Worm (Caenorhabditis elegans) whole organism, L2 larva: Measurements from ENCODE around the gene F54C4.4.
"Not testable (repeated sequence)": the region's sequence is repeated elsewhere in the genome, so short reads cannot be mapped to it uniquely, and the experiment has no call there.

Experiments used
- C34F6.9 ChIP-seq: fragments of 150-350 bp; optimal IDR thresholded peaks from 2 replicates; lab custom pipeline; 2014; ENCODE audit warnings: missing biosample characterization, missing genetic modification characterization
- F13H6.1 ChIP-seq: sonication (generic microtip); optimal IDR thresholded peaks from 2 replicates; lab custom pipeline; 2016; ENCODE audit warnings: missing genetic modification characterization, missing compliant biosample characterization
- R02D3.7 ChIP-seq: fragments of 150-350 bp; optimal IDR thresholded peaks from 2 replicates; lab custom pipeline; 2014; ENCODE audit warnings: missing biosample characterization, missing genetic modification characterization
- Y55F3AM.14 ChIP-seq: fragments of 200-800 bp; sonication (Bioruptor generic); optimal IDR thresholded peaks from 2 replicates; lab custom pipeline; 2018; ENCODE audit warnings: mild to moderate bottlenecking, missing genetic modification characterization, missing compliant biosample characterization
- ZK546.5 ChIP-seq: sonication (generic microtip); optimal IDR thresholded peaks from 2 replicates; lab custom pipeline; 2017; ENCODE audit warnings: missing biosample characterization, missing genetic modification characterization
- alr-1 ChIP-seq: fragments of 150-350 bp; optimal IDR thresholded peaks from 2 replicates; lab custom pipeline; 2014; ENCODE audit warnings: missing biosample characterization, missing genetic modification characterization
- aly-2 ChIP-seq: fragments of 150-350 bp; optimal IDR thresholded peaks from 2 replicates; lab custom pipeline; 2014; ENCODE audit warnings: missing biosample characterization, missing genetic modification characterization
- blmp-1 ChIP-seq: sonication (generic microtip); optimal IDR thresholded peaks from 2 replicates; lab custom pipeline; 2017; ENCODE audit warnings: missing genetic modification characterization, mild to moderate bottlenecking, missing compliant biosample characterization, antibody characterized with exemption, moderate library complexity; ENCODE audit not compliant: insufficient read depth
- ceh-82 ChIP-seq: fragments of 150-350 bp; optimal IDR thresholded peaks from 2 replicates; lab custom pipeline; 2014; ENCODE audit warnings: missing biosample characterization, missing genetic modification characterization
- crh-2 ChIP-seq: sonication (generic microtip); optimal IDR thresholded peaks from 2 replicates; lab custom pipeline; 2017; ENCODE audit warnings: missing biosample characterization, missing genetic modification characterization
- dmd-4 ChIP-seq: sonication (generic microtip); optimal IDR thresholded peaks from 2 replicates; lab custom pipeline; 2017; ENCODE audit warnings: missing biosample characterization, missing genetic modification characterization
- elt-1 ChIP-seq: fragments of 150-350 bp; optimal IDR thresholded peaks from 2 replicates; lab custom pipeline; 2014; ENCODE audit warnings: missing biosample characterization, missing genetic modification characterization
- elt-3 ChIP-seq: sonication (generic microtip); optimal IDR thresholded peaks from 2 replicates; lab custom pipeline; 2017; ENCODE audit warnings: missing biosample characterization, missing genetic modification characterization
- fos-1 ChIP-seq: fragments of 150-350 bp; optimal IDR thresholded peaks from 2 replicates; lab custom pipeline; 2014; ENCODE audit warnings: missing biosample characterization, missing genetic modification characterization
- gmeb-1 ChIP-seq: fragments of 150-350 bp; optimal IDR thresholded peaks from 2 replicates; lab custom pipeline; 2014; ENCODE audit warnings: missing biosample characterization, missing genetic modification characterization
- lin-11 ChIP-seq: fragments of 150-350 bp; sonication (generic microtip); optimal IDR thresholded peaks from 2 replicates; lab custom pipeline; 2014; ENCODE audit warnings: missing biosample characterization, missing genetic modification characterization, inconsistent platforms, mixed read lengths
- lin-13 ChIP-seq: fragments of 150-350 bp; optimal IDR thresholded peaks from 2 replicates; lab custom pipeline; 2014; ENCODE audit warnings: missing biosample characterization, missing genetic modification reagents, missing genetic modification characterization
- lin-39 ChIP-seq: fragments of 150-350 bp; optimal IDR thresholded peaks from 2 replicates; lab custom pipeline; 2014; ENCODE audit warnings: missing biosample characterization, missing genetic modification reagents, missing genetic modification characterization
- lsy-2 ChIP-seq, 2 experiments: fragments of 150-350 bp in 1 of 2; sonication (generic microtip) in 1 of 2; optimal IDR thresholded peaks; 2 replicates each; lab custom pipeline; 2014 to 2017; ENCODE audit warnings: missing biosample characterization in 2 of 2, missing genetic modification characterization in 2 of 2
- mbf-1 ChIP-seq: sonication (generic microtip); optimal IDR thresholded peaks from 2 replicates; lab custom pipeline; 2017; ENCODE audit warnings: missing biosample characterization, missing genetic modification characterization
- mdl-1 ChIP-seq, 2 experiments: fragments of 150-350 bp in 1 of 2; sonication (generic microtip) in 1 of 2; optimal IDR thresholded peaks; 2 replicates each; lab custom pipeline; 2017; ENCODE audit warnings: missing biosample characterization in 2 of 2, missing genetic modification characterization in 2 of 2
- nhr-10 ChIP-seq: sonication (generic microtip); optimal IDR thresholded peaks from 2 replicates; lab custom pipeline; 2017; ENCODE audit warnings: missing biosample characterization, missing genetic modification characterization
- nhr-12 ChIP-seq: fragments of 150-350 bp; optimal IDR thresholded peaks from 2 replicates; lab custom pipeline; 2014; ENCODE audit warnings: missing biosample characterization, missing genetic modification characterization
- nhr-129 ChIP-seq: fragments of 150-350 bp; optimal IDR thresholded peaks from 2 replicates; lab custom pipeline; 2014; ENCODE audit warnings: missing biosample characterization, missing genetic modification characterization
- nhr-21 ChIP-seq: fragments of 150-350 bp; optimal IDR thresholded peaks from 2 replicates; lab custom pipeline; 2014; ENCODE audit warnings: missing biosample characterization, missing genetic modification characterization
- nhr-237 ChIP-seq: fragments of 150-350 bp; optimal IDR thresholded peaks from 2 replicates; lab custom pipeline; 2014; ENCODE audit warnings: missing biosample characterization, missing genetic modification characterization
- nhr-25 ChIP-seq: fragments of 150-350 bp; sonication (generic microtip); optimal IDR thresholded peaks from 3 replicates; lab custom pipeline; 2014; ENCODE audit warnings: missing biosample characterization, missing genetic modification characterization
- nhr-6 ChIP-seq: fragments of 150-350 bp; optimal IDR thresholded peaks from 2 replicates; lab custom pipeline; 2014; ENCODE audit warnings: missing biosample characterization, missing genetic modification characterization
- nhr-77 ChIP-seq: fragments of 150-350 bp; optimal IDR thresholded peaks from 2 replicates; lab custom pipeline; 2014; ENCODE audit warnings: missing biosample characterization, missing genetic modification characterization
- peb-1 ChIP-seq: fragments of 150-350 bp; optimal IDR thresholded peaks from 2 replicates; lab custom pipeline; 2014; ENCODE audit warnings: missing biosample characterization, missing genetic modification characterization
- skn-1 ChIP-seq: sonication (generic microtip); optimal IDR thresholded peaks from 2 replicates; lab custom pipeline; 2017; ENCODE audit warnings: missing biosample characterization, missing genetic modification characterization
- sma-3 ChIP-seq: sonication (generic microtip); optimal IDR thresholded peaks from 2 replicates; lab custom pipeline; 2016; ENCODE audit warnings: missing genetic modification reagents, missing genetic modification characterization, missing compliant biosample characterization
- sma-9 ChIP-seq, 2 experiments: fragments of 150-350 bp in 1 of 2; sonication (generic microtip) in 1 of 2; optimal IDR thresholded peaks; 2 replicates each; lab custom pipeline; 2014 to 2016; ENCODE audit warnings: missing genetic modification characterization in 2 of 2, mild to moderate bottlenecking in 1 of 2, missing biosample characterization in 1 of 2, missing compliant biosample characterization in 1 of 2, missing genetic modification reagents in 1 of 2, moderate library complexity in 1 of 2
- snpc-4 ChIP-seq: fragments of 150-350 bp; optimal IDR thresholded peaks from 2 replicates; lab custom pipeline; 2014; ENCODE audit warnings: missing biosample characterization, missing genetic modification characterization
- unc-39 ChIP-seq: fragments of 150-350 bp; optimal IDR thresholded peaks from 2 replicates; lab custom pipeline; 2014; ENCODE audit warnings: missing biosample characterization, missing genetic modification characterization
- unc-55 ChIP-seq: fragments of 150-350 bp; sonication (generic microtip); optimal IDR thresholded peaks from 3 replicates; lab custom pipeline; 2014; ENCODE audit warnings: missing biosample characterization, missing genetic modification reagents, missing genetic modification characterization
- unc-62 ChIP-seq: fragments of 150-350 bp; optimal IDR thresholded peaks from 2 replicates; lab custom pipeline; 2014; ENCODE audit warnings: missing biosample characterization, missing genetic modification reagents, missing genetic modification characterization
- zag-1 ChIP-seq: fragments of 150-350 bp; optimal IDR thresholded peaks from 2 replicates; lab custom pipeline; 2014; ENCODE audit warnings: missing biosample characterization, missing genetic modification characterization
- ztf-1 ChIP-seq: fragments of 200-800 bp; sonication (Bioruptor generic); conservative IDR thresholded peaks from 2 replicates; pipeline ENCODE4 v1.3.6; 2022; ENCODE audit warnings: missing genetic modification characterization, missing compliant biosample characterization
- ztf-11 ChIP-seq: sonication (generic microtip); optimal IDR thresholded peaks from 2 replicates; lab custom pipeline; 2017; ENCODE audit warnings: missing biosample characterization, missing genetic modification characterization
- ztf-4 ChIP-seq: fragments of 150-350 bp; optimal IDR thresholded peaks from 2 replicates; lab custom pipeline; 2014; ENCODE audit warnings: missing biosample characterization, missing genetic modification characterization

Gene F54C4.4

DNA sequence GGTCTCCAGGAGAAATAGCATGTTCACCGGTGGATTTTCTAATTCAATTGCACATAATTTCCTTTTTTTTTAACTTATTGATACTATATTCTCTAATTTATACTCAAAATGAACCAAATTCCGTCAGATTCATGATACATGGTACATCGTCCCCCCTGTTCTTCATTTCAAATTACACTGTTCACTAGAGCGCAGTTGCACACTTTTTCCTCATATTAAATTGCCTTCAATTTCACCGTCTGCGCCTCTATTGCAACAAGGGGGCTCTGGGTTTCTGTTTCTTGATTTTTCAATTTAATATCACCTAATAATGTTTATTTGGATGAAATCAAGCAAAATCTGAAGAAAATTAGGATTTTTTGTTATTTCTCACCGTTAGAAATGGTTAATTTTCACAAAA, 44.4 kb upstream of the F54C4.4 start:
- TF ChIP-seq alr-1 (no peak), C34F6.9 (tag; lab: Kevin White, UChicago) (peak; percentile 83), snpc-4 (tag; lab: Kevin White, UChicago) (no peak), zag-1 (tag; lab: Kevin White, UChicago) (peak; percentile 19), unc-55 (peak; percentile 84), F13H6.1 (tag; lab: Kevin White, UChicago) (peak; percentile 22), ztf-11 (no peak), nhr-6 (tag; lab: Kevin White, UChicago) (peak; percentile 31), lsy-2 (tag; optimal IDR thresholded peaks at IDR 0.05; lab: Kevin White, UChicago) (peak in 1 of 2 experiments; percentile 75), fos-1 (peak; percentile 54), nhr-129 (tag; lab: Kevin White, UChicago) (peak; percentile 79), gmeb-1 (tag; lab: Kevin White, UChicago) (peak; percentile 46), crh-2 (tag; lab: Kevin White, UChicago) (peak; percentile 60), nhr-21 (tag; lab: Kevin White, UChicago) (peak; percentile 16)
- TF ChIP-seq, all 48 proteins: peak for 11

DNA sequence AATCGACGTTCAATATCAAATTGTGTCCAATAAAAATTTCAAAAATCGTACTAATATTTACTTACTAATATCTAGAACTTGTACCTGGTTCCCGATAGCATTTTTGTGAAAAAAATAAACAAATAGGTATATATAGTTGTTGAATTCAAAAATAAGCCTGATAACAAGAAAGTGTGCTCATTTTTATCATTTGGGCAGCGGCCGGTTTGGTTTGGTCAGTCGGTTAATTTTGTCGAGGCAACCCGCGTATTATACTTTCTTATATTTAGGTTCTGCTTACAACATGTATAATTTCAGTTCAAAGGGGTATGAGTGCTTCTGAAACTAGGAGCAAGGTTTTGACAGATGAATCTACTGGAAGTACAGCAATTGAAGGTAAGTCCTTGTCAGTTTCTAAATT, 43.5 kb upstream of the F54C4.4 start, which contains the start of the genes nhr-280 and C29F9.2:
TSS of gene nhr-280 (minus strand) at position 101 of the 400 bp plus-strand sequence.
TSS of gene C29F9.2 (plus strand) at position 298 of the 400 bp plus-strand sequence.
- TF ChIP-seq nhr-21 (tag; lab: Kevin White, UChicago) = no peak
- TF ChIP-seq nhr-12 (tag; lab: Kevin White, UChicago) = no peak
- TF ChIP-seq alr-1 = no peak
- no peak for TF ChIP-seq lin-39
- TF ChIP-seq ztf-4 = no peak
- no peak for TF ChIP-seq fos-1
- TF ChIP-seq dmd-4 (tag; lab: Kevin White, UChicago) = no peak
- no peak for TF ChIP-seq C34F6.9 (tag; lab: Kevin White, UChicago)
- no peak for TF ChIP-seq nhr-25 (tag; lab: Kevin White, UChicago)
- no peak for TF ChIP-seq elt-1 (tag; lab: Kevin White, UChicago)
- no peak for TF ChIP-seq unc-39
- TF ChIP-seq R02D3.7 (tag; lab: Kevin White, UChicago) = no peak
- TF ChIP-seq ZK546.5 (tag; lab: Kevin White, UChicago) = no peak
- TF ChIP-seq sma-3 (GFP tag; lab: Kevin White, UChicago) = no peak
- TF ChIP-seq mbf-1 (tag; lab: Kevin White, UChicago) = no peak
- no peak for TF ChIP-seq nhr-129 (tag; lab: Kevin White, UChicago)
- TF ChIP-seq mdl-1 (tag; optimal IDR thresholded peaks at IDR 0.05; lab: Kevin White, UChicago) = no peak
- no peak for TF ChIP-seq nhr-237 (tag; lab: Kevin White, UChicago)
- TF ChIP-seq aly-2 = no peak
- no peak for TF ChIP-seq crh-2 (tag; lab: Kevin White, UChicago)

DNA sequence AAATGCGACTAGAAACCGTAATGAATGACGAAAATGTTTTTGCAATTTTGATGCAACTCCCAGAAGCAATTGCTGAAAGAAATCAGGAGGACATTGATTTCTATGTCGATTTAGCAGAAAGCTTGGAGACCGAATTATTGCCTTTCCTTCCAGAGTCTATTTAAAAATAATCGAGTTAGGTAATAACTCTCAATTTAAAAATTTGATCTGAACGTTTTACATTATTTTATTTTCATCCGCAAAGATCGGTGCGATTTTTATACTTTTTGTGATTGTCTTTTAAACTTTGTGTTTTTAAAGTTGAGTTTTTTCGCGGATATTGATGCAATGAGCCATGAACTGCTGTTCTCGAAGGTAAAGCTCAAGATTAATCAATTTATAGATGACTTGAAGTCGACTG, 37.3 kb upstream of the F54C4.4 start, which contains the start of gene pals-23:
TSS of gene pals-23 (plus strand) at position 301 of the 400 bp plus-strand sequence.
- TF ChIP-seq skn-1 (no peak), sma-9 (GFP tag; optimal IDR thresholded peaks at IDR 0.05; lab: Kevin White, UChicago) (no peak), sma-9 (tag; optimal IDR thresholded peaks at IDR 0.05; lab: Kevin White, UChicago) (no peak)

DNA sequence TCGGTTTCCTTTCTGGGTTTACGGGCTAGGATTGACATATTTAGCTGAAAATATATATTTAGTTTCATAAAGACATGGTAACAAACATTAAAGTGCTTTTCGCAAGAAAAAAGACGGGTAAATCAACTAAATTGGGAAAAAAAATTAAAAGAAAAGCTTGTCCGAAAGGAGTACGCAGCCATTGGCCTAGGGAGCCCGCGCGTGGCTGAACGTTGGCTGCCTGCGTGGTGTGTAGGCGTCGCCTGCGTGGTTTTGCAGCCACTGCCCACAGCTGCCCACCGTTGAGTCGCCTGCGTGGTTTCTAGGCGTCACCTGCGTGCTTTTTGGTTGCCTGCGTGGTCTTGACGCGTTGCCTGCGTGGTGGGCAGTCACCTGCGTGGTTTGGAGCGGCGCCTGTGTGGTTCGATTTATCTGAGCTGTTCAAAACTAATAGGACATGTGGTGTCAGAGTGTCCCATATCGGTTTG, 34.8 kb upstream of the F54C4.4 start, which contains the start of gene C29F9.12:
TSS of gene C29F9.12 (minus strand) at position 51 of the 467 bp plus-strand sequence.
- TF ChIP-seq mdl-1 (tag; optimal IDR thresholded peaks at IDR 0.05; lab: Kevin White, UChicago); ceh-82 (tag; lab: Kevin White, UChicago); lsy-2 (tag; optimal IDR thresholded peaks at IDR 0.05; lab: Kevin White, UChicago): not testable (repeated sequence)

DNA sequence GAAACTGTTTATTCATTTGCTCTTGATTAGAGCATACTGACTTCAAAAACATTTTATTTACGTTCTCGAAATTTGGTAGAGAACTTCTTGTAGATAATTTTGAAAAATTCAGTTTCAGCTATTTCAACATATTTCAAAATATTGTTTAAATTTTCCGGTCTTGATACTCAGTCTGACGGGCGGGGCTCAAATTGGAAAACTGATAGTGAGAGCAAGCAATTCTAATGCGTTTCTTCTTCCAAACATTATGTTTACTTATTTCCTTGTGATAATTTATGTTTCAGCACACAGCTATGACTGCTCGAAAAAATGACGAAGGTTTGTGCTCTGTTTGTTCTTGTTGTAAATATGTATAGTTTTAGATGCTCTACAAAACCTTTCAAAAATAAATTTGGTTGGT, 33.0 kb upstream of the F54C4.4 start, which contains the start of gene pals-24:
TSS of gene pals-24 (plus strand) at position 237 of the 400 bp plus-strand sequence.
- TF ChIP-seq unc-39 = no peak
- peak; percentile 8 for TF ChIP-seq sma-9 (GFP tag; optimal IDR thresholded peaks at IDR 0.05; lab: Kevin White, UChicago)
- TF ChIP-seq sma-9 (tag; optimal IDR thresholded peaks at IDR 0.05; lab: Kevin White, UChicago) = no peak
- TF ChIP-seq elt-1 (tag; lab: Kevin White, UChicago) = no peak
- no peak for TF ChIP-seq aly-2
- no peak for TF ChIP-seq mdl-1 (tag; optimal IDR thresholded peaks at IDR 0.05; lab: Kevin White, UChicago)
- TF ChIP-seq sma-3 (GFP tag; lab: Kevin White, UChicago) = no peak
- no peak for TF ChIP-seq lin-39
- TF ChIP-seq unc-62 (GFP tag; lab: Kevin White, UChicago) = no peak
- no peak for TF ChIP-seq nhr-77
- no peak for TF ChIP-seq blmp-1
- no peak for TF ChIP-seq nhr-21 (tag; lab: Kevin White, UChicago)
- peak; percentile 16 for TF ChIP-seq crh-2 (tag; lab: Kevin White, UChicago)
- TF ChIP-seq ztf-1 = no peak
- no peak for TF ChIP-seq ZK546.5 (tag; lab: Kevin White, UChicago)
- no peak for TF ChIP-seq peb-1 (tag; lab: Kevin White, UChicago)
- TF ChIP-seq lsy-2 (tag; optimal IDR thresholded peaks at IDR 0.05; lab: Kevin White, UChicago) = no peak
- peak; percentile 26 for TF ChIP-seq gmeb-1 (tag; lab: Kevin White, UChicago)
- TF ChIP-seq nhr-12 (tag; lab: Kevin White, UChicago) = no peak
- TF ChIP-seq fos-1 = peak; percentile 84
- no peak for TF ChIP-seq dmd-4 (tag; lab: Kevin White, UChicago)
- no peak for TF ChIP-seq C34F6.9 (tag; lab: Kevin White, UChicago)
- TF ChIP-seq Y55F3AM.14 = no peak
- no peak for TF ChIP-seq elt-3 (tag; lab: Kevin White, UChicago)
- no peak for TF ChIP-seq alr-1
- TF ChIP-seq ztf-11 = no peak
- TF ChIP-seq lin-11 (tag; lab: Kevin White, UChicago) = no peak
- TF ChIP-seq lin-13 (GFP tag; lab: Kevin White, UChicago) = no peak
- TF ChIP-seq nhr-10 (tag; lab: Kevin White, UChicago) = no peak
